Fruit fly (Drosophila melanogaster) whole organism, embryonic: ENCODE data around the gene Doa.

Experiments
- ATbp ChIP-seq: fragments of 200-800 bp; sonication (Bioruptor generic); optimal IDR thresholded peaks from 2 replicates; lab custom pipeline; 2017; ENCODE audit warnings: missing biosample characterization, mild to moderate bottlenecking, missing genetic modification characterization, missing genetic modification reagents
- Atf3 ChIP-seq: fragments of 200-800 bp; sonication (Bioruptor generic); optimal IDR thresholded peaks from 3 replicates; lab custom pipeline; 2016; ENCODE audit warnings: missing biosample characterization, missing genetic modification characterization
- Blimp-1 ChIP-seq: fragments of 200-800 bp; sonication (Bioruptor generic); optimal IDR thresholded peaks from 3 replicates; lab custom pipeline; 2018; ENCODE audit warnings: missing biosample characterization, missing genetic modification characterization, mild to moderate bottlenecking, moderate library complexity, missing genetic modification reagents
- C15 ChIP-seq: fragments of 200-800 bp; sonication (Bioruptor generic); IDR thresholded peaks from 3 replicates; pipeline ENCODE4 v1.3.6; 2022; ENCODE audit warnings: missing biosample characterization, missing genetic modification characterization
- CG10209 ChIP-seq: fragments of 200-800 bp; sonication (Bioruptor generic); optimal IDR thresholded peaks from 3 replicates; lab custom pipeline; 2017; ENCODE audit warnings: missing biosample characterization, mild to moderate bottlenecking, missing genetic modification characterization, missing genetic modification reagents
- CG11695 ChIP-seq: fragments of 200-800 bp; sonication (Bioruptor generic); IDR thresholded peaks from 3 replicates; pipeline ENCODE4 v1.3.6; 2022; ENCODE audit warnings: missing biosample characterization, missing genetic modification characterization
- CG12391 ChIP-seq: fragments of 200-800 bp; sonication (Bioruptor generic); optimal IDR thresholded peaks from 3 replicates; lab custom pipeline; 2018; ENCODE audit warnings: missing biosample characterization, mild to moderate bottlenecking, missing genetic modification characterization, moderate library complexity
- CG12744 ChIP-seq: fragments of 200-800 bp; sonication (Bioruptor generic); optimal IDR thresholded peaks from 2 replicates; lab custom pipeline; 2016; ENCODE audit warnings: missing biosample characterization, missing genetic modification characterization
- CG14965 ChIP-seq: fragments of 200-800 bp; sonication (Bioruptor generic); optimal IDR thresholded peaks from 2 replicates; lab custom pipeline; 2016; ENCODE audit warnings: missing biosample characterization, missing genetic modification characterization, borderline replicate concordance
- CG15696 ChIP-seq: fragments of 200-800 bp; sonication (Bioruptor generic); optimal IDR thresholded peaks from 2 replicates; lab custom pipeline; 2019; ENCODE audit warnings: missing biosample characterization, mild to moderate bottlenecking, missing genetic modification characterization, moderate library complexity
- CG17612 ChIP-seq: fragments of 200-800 bp; sonication (Bioruptor generic); IDR thresholded peaks from 2 replicates; pipeline ENCODE4 v1.3.6; 2022; ENCODE audit warnings: missing biosample characterization, missing genetic modification characterization
- CG18764 ChIP-seq: fragments of 200-800 bp; sonication (Bioruptor generic); optimal IDR thresholded peaks from 3 replicates; lab custom pipeline; 2016; ENCODE audit warnings: missing biosample characterization, missing genetic modification characterization
- CG2116 ChIP-seq: fragments of 200-800 bp; sonication (Bioruptor generic); optimal IDR thresholded peaks from 3 replicates; lab custom pipeline; 2018; ENCODE audit warnings: missing biosample characterization, mild to moderate bottlenecking, missing genetic modification characterization
- CG32772 ChIP-seq: fragments of 200-800 bp; sonication (Bioruptor generic); IDR thresholded peaks from 2 replicates; pipeline ENCODE4 v1.3.6; 2022; ENCODE audit warnings: missing biosample characterization, missing genetic modification characterization
- CG3838 ChIP-seq: fragments of 200-800 bp; sonication (Bioruptor generic); optimal IDR thresholded peaks from 3 replicates; lab custom pipeline; 2016; ENCODE audit warnings: missing biosample characterization, missing genetic modification characterization
- CG6689 ChIP-seq: fragments of 200-800 bp; sonication (Bioruptor generic); IDR thresholded peaks from 2 replicates; pipeline ENCODE4 v1.3.6; 2022; ENCODE audit warnings: missing biosample characterization, missing genetic modification characterization
- CG7963 ChIP-seq: fragments of 200-800 bp; sonication (Bioruptor generic); IDR thresholded peaks from 3 replicates; pipeline ENCODE4 v1.3.6; 2022; ENCODE audit warnings: missing biosample characterization, missing genetic modification characterization; ENCODE audit not compliant: partially characterized antibody
- Dfd ChIP-seq, 2 experiments: fragments of >200 bp; optimal IDR thresholded peaks; 2 replicates each; lab custom pipeline; 2017; ENCODE audit warnings: missing biosample characterization in 2 of 2, missing genetic modification characterization in 2 of 2
- Dp ChIP-seq: fragments of 200-800 bp; sonication (Bioruptor generic); optimal IDR thresholded peaks from 2 replicates; lab custom pipeline; 2018; ENCODE audit warnings: missing biosample characterization, mild to moderate bottlenecking, missing genetic modification characterization, moderate library complexity
- Fer3 ChIP-seq: fragments of 200-800 bp; sonication (Bioruptor generic); optimal IDR thresholded peaks from 2 replicates; lab custom pipeline; 2018; ENCODE audit warnings: missing biosample characterization, mild to moderate bottlenecking, missing genetic modification characterization, moderate library complexity
- H15 ChIP-seq: fragments of 200-800 bp; sonication (Bioruptor generic); IDR thresholded peaks from 3 replicates; pipeline ENCODE4 v1.3.6; 2022; ENCODE audit warnings: missing biosample characterization, missing genetic modification characterization
- HLH3B ChIP-seq: fragments of 200-800 bp; sonication (Bioruptor generic); IDR thresholded peaks from 2 replicates; pipeline ENCODE4 v1.3.6; 2022; ENCODE audit warnings: missing biosample characterization, missing genetic modification characterization
- HLH4C ChIP-seq: fragments of 200-800 bp; sonication (Bioruptor generic); IDR thresholded peaks from 3 replicates; pipeline ENCODE4 v1.3.6; 2022; ENCODE audit warnings: missing biosample characterization, missing genetic modification characterization; ENCODE audit not compliant: partially characterized antibody
- Hr3 ChIP-seq: fragments of 200-800 bp; sonication (Bioruptor generic); optimal IDR thresholded peaks from 3 replicates; lab custom pipeline; 2016; ENCODE audit warnings: missing biosample characterization, missing genetic modification characterization
- Hr39 ChIP-seq: fragments of >200 bp; optimal IDR thresholded peaks from 2 replicates; lab custom pipeline; 2017
- Neu2 ChIP-seq: fragments of 200-800 bp; sonication (Bioruptor generic); optimal IDR thresholded peaks from 3 replicates; lab custom pipeline; 2016; ENCODE audit warnings: missing biosample characterization, missing genetic modification characterization, borderline replicate concordance
- Nf-YA ChIP-seq: fragments of 200-800 bp; sonication (Bioruptor generic); IDR thresholded peaks from 2 replicates; pipeline ENCODE4 v1.3.6; 2022; ENCODE audit warnings: missing biosample characterization, missing genetic modification characterization
- Oli ChIP-seq: fragments of 200-800 bp; sonication (Bioruptor generic); optimal IDR thresholded peaks from 2 replicates; lab custom pipeline; 2018; ENCODE audit warnings: missing biosample characterization, mild to moderate bottlenecking, missing genetic modification characterization, moderate library complexity
- Six4 ChIP-seq: fragments of 200-800 bp; sonication (Bioruptor generic); optimal IDR thresholded peaks from 2 replicates; lab custom pipeline; 2016; ENCODE audit warnings: missing biosample characterization, missing genetic modification characterization
- TFAM ChIP-seq: fragments of 200-800 bp; sonication (Bioruptor generic); optimal IDR thresholded peaks from 2 replicates; lab custom pipeline; 2017; ENCODE audit warnings: missing biosample characterization, missing genetic modification characterization, inconsistent platforms
- bigmax ChIP-seq: fragments of 200-800 bp; sonication (Bioruptor generic); optimal IDR thresholded peaks from 2 replicates; lab custom pipeline; 2018; ENCODE audit warnings: missing biosample characterization, mild to moderate bottlenecking, missing genetic modification characterization
- bowl ChIP-seq: fragments of 200-800 bp; sonication (Bioruptor generic); IDR thresholded peaks from 2 replicates; pipeline ENCODE4 v1.3.6; 2022; ENCODE audit warnings: missing biosample characterization, missing genetic modification characterization
- ci ChIP-seq: fragments of 200-800 bp; sonication (Bioruptor generic); IDR thresholded peaks from 3 replicates; pipeline ENCODE4 v1.3.6; 2022; ENCODE audit warnings: missing biosample characterization, missing genetic modification characterization
- crc ChIP-seq: fragments of 200-800 bp; sonication (Bioruptor generic); optimal IDR thresholded peaks from 2 replicates; lab custom pipeline; 2016; ENCODE audit warnings: missing biosample characterization, missing genetic modification characterization
- danr ChIP-seq: fragments of 200-800 bp; sonication (Bioruptor generic); IDR thresholded peaks from 2 replicates; pipeline ENCODE4 v1.3.6; 2022; ENCODE audit warnings: missing biosample characterization, missing genetic modification characterization
- grn ChIP-seq: fragments of 200-800 bp; sonication (Bioruptor generic); optimal IDR thresholded peaks from 3 replicates; lab custom pipeline; 2017; ENCODE audit warnings: missing biosample characterization, missing genetic modification characterization
- gt ChIP-seq: fragments of 200-800 bp; sonication (Bioruptor generic); IDR thresholded peaks from 2 replicates; pipeline ENCODE4 v1.3.6; 2022; ENCODE audit warnings: missing biosample characterization, missing genetic modification characterization
- lola ChIP-seq, 3 experiments: fragments of >200 bp in 2 of 3; fragments of 200-800 bp in 1 of 3; sonication (Bioruptor generic) in 1 of 3; optimal IDR thresholded peaks; 2 replicates each; lab custom pipeline; 2017 to 2019; ENCODE audit warnings: missing biosample characterization in 3 of 3, missing genetic modification characterization in 3 of 3, mild to moderate bottlenecking in 1 of 3, moderate library complexity in 1 of 3
- mam ChIP-seq: fragments of 200-800 bp; sonication (Bioruptor generic); optimal IDR thresholded peaks from 3 replicates; lab custom pipeline; 2016; ENCODE audit warnings: missing biosample characterization, missing genetic modification characterization
- oc ChIP-seq: fragments of 200-800 bp; sonication (Bioruptor generic); optimal IDR thresholded peaks from 2 replicates; lab custom pipeline; 2018; ENCODE audit warnings: missing biosample characterization, mild to moderate bottlenecking, missing genetic modification characterization, moderate library complexity
- peb ChIP-seq: fragments of 200-800 bp; sonication (Bioruptor generic); IDR thresholded peaks from 2 replicates; pipeline ENCODE4 v1.3.6; 2022; ENCODE audit warnings: missing biosample characterization, missing genetic modification characterization
- pum ChIP-seq: fragments of 200-800 bp; sonication (Bioruptor generic); optimal IDR thresholded peaks from 2 replicates; lab custom pipeline; 2016; ENCODE audit warnings: missing biosample characterization, missing genetic modification characterization
- repo ChIP-seq: fragments of 200-800 bp; sonication (Bioruptor generic); optimal IDR thresholded peaks from 2 replicates; lab custom pipeline; 2016; ENCODE audit warnings: missing biosample characterization, missing genetic modification characterization
- sim ChIP-seq: fragments of 200-800 bp; sonication (Bioruptor generic); IDR thresholded peaks from 2 replicates; pipeline ENCODE4 v1.3.6; 2022; ENCODE audit warnings: missing biosample characterization, missing genetic modification characterization
- sug ChIP-seq: fragments of 200-800 bp; optimal IDR thresholded peaks from 2 replicates; lab custom pipeline; 2019; ENCODE audit warnings: missing biosample characterization, mild to moderate bottlenecking, missing genetic modification characterization, moderate library complexity
- tx ChIP-seq: fragments of 200-800 bp; sonication (Bioruptor generic); optimal IDR thresholded peaks from 2 replicates; lab custom pipeline; 2016; ENCODE audit warnings: missing biosample characterization, missing genetic modification characterization
- vnd ChIP-seq: fragments of 200-800 bp; sonication (Bioruptor generic); IDR thresholded peaks from 3 replicates; pipeline ENCODE4 v1.3.6; 2022; ENCODE audit warnings: missing biosample characterization, missing genetic modification characterization; ENCODE audit not compliant: partially characterized antibody
- wdn ChIP-seq: fragments of 200-800 bp; sonication (Bioruptor generic); IDR thresholded peaks from 2 replicates; pipeline ENCODE4 v1.3.6; 2022; ENCODE audit warnings: missing biosample characterization, missing genetic modification characterization
- zen ChIP-seq: fragments of 200-800 bp; sonication (Bioruptor generic); optimal IDR thresholded peaks from 3 replicates; lab custom pipeline; 2018; ENCODE audit warnings: missing biosample characterization, mild to moderate bottlenecking, missing genetic modification characterization, moderate library complexity
- zfh1 ChIP-seq: fragments of 200-800 bp; sonication (Bioruptor generic); IDR thresholded peaks from 3 replicates; pipeline ENCODE4 v1.3.6; 2022; ENCODE audit warnings: missing biosample characterization, missing genetic modification characterization

Gene Doa

dm6 chr3R:28887559-28888432 is at the start of gene Doa, which contains the start of gene CG33203 (continued):
- peak; percentile 68 for TF ChIP-seq pum (GFP tag; lab: Kevin White, UChicago)
- no peak for TF ChIP-seq danr (GFP tag; lab: Robert Waterston, UW)
- no peak for TF ChIP-seq C15 (GFP tag; lab: Robert Waterston, UW)
- no peak for TF ChIP-seq gt
- TF ChIP-seq oc: peak; percentile 32
- TF ChIP-seq Neu2 (GFP tag; lab: Kevin White, UChicago): no peak
- no peak for TF ChIP-seq Six4 (GFP tag; lab: Kevin White, UChicago)
- TF ChIP-seq repo (GFP tag; lab: Kevin White, UChicago): peak; percentile 18
- peak; percentile 63 for TF ChIP-seq zen (tag; lab: Kevin White, UChicago)
- peak; percentile 51; the same call in 1 of the 3 replicates for TF ChIP-seq ci (GFP tag; lab: Robert Waterston, UW)
- TF ChIP-seq CG11695 (GFP tag; lab: Robert Waterston, UW): no peak
- no peak for TF ChIP-seq lola (GFP tag; optimal IDR thresholded peaks at IDR 0.05; lab: Kevin White, UChicago)
- TF ChIP-seq CG17612 (GFP tag; lab: Robert Waterston, UW): no peak
- peak; percentile 62; the same call in 2 of the 3 replicates for TF ChIP-seq CG7963 (GFP tag; lab: Robert Waterston, UW)
- TF ChIP-seq CG15696 (tag; lab: Kevin White, UChicago): no peak
- no peak for TF ChIP-seq grn (GFP tag; lab: Kevin White, UChicago)
- no peak for TF ChIP-seq sim (GFP tag; lab: Robert Waterston, UW)
- no peak for TF ChIP-seq ATbp
- TF ChIP-seq wdn (GFP tag; lab: Robert Waterston, UW): no peak
- TF ChIP-seq Dfd (GFP tag; optimal IDR thresholded peaks at IDR 0.05; lab: Kevin White, UChicago): no peak
- TF ChIP-seq CG2116 (GFP tag; lab: Kevin White, UChicago): peak; percentile 100
- peak; percentile 14 for TF ChIP-seq CG18764 (GFP tag; lab: Kevin White, UChicago)
- TF ChIP-seq Dp (GFP tag; lab: Kevin White, UChicago): peak; percentile 98
- TF ChIP-seq CG10209 (GFP tag; lab: Kevin White, UChicago): peak; percentile 27
- no peak for TF ChIP-seq CG12744 (GFP tag; lab: Kevin White, UChicago)
- TF ChIP-seq bigmax (GFP tag; lab: Kevin White, UChicago): no peak
- peak; percentile 81 for TF ChIP-seq HLH4C (GFP tag; lab: Robert Waterston, UW)
- no peak for TF ChIP-seq CG32772 (GFP tag; lab: Robert Waterston, UW)
- peak; percentile 32 for TF ChIP-seq sug (tag; lab: Kevin White, UChicago)
- peak; percentile 40 for TF ChIP-seq Hr3 (GFP tag; lab: Kevin White, UChicago)
- peak; percentile 28 for TF ChIP-seq CG12391
- TF ChIP-seq crc (GFP tag; lab: Kevin White, UChicago): peak; percentile 32
- TF ChIP-seq H15 (GFP tag; lab: Robert Waterston, UW): no peak
- peak; percentile 1 for TF ChIP-seq Fer3 (tag; lab: Kevin White, UChicago)
- TF ChIP-seq bowl: no peak
- no peak for TF ChIP-seq CG14965 (GFP tag; lab: Kevin White, UChicago)
- peak; percentile 1 for TF ChIP-seq Atf3 (GFP tag; lab: Kevin White, UChicago)
- TF ChIP-seq Hr39: no peak
- no peak for TF ChIP-seq HLH3B
- peak; percentile 80 for TF ChIP-seq vnd
- peak; percentile 51 for TF ChIP-seq tx (GFP tag; lab: Kevin White, UChicago)
- no peak for TF ChIP-seq Blimp-1 (GFP tag; lab: Kevin White, UChicago)
- TF ChIP-seq TFAM (GFP tag; lab: Kevin White, UChicago): no peak
- peak; percentile 48; the same call in 1 of the 3 replicates for TF ChIP-seq zfh1 (GFP tag; lab: Robert Waterston, UW)
- TF ChIP-seq Nf-YA (GFP tag; lab: Robert Waterston, UW): no peak
- peak; percentile 8 for TF ChIP-seq CG3838 (GFP tag; lab: Kevin White, UChicago)
- TF ChIP-seq CG6689 (GFP tag; lab: Robert Waterston, UW): no peak
- TF ChIP-seq peb (GFP tag; lab: Robert Waterston, UW): no peak
- TF ChIP-seq mam (GFP tag; lab: Kevin White, UChicago): peak; percentile 76
- no peak for TF ChIP-seq Oli (tag; lab: Kevin White, UChicago)
